Worm (Caenorhabditis elegans): ENCODE data around the gene Y54G2A.19.

DNA sequence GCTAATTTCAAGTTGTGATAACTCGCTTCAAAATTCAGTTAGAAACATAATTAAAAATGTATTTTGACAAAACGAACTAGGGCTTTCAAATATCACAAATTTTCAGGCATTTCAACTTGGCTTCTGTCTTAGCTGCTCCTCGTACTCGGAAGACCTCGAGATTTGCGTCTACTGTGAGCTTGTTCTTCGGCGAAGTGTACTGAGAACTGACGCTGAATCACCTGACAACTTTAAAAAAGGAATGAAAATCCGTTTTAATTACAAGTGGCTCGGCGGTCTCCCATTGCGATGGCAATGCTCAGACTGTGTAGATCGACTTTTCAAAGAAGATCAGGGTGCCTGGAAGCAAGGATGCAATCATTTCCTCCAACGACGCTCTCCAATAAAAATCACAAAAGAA is 43.9 kb downstream of the Y54G2A.19 start, which contains the start of gene clec-85:
- no peak for TF ChIP-seq sea-2 (GFP tag; IDR thresholded peaks at IDR 0.05)
- TF ChIP-seq cebp-1 (GFP tag; IDR thresholded peaks at IDR 0.05), result no peak
- no peak for TF ChIP-seq cebp-1 (tag; optimal IDR thresholded peaks at IDR 0.05)
- TF ChIP-seq egl-44 (GFP tag; IDR thresholded peaks at IDR 0.05), result no peak
- no peak for TF ChIP-seq nhr-80 (tag; optimal IDR thresholded peaks at IDR 0.05)
- no peak for TF ChIP-seq mcd-1 (GFP tag; IDR thresholded peaks at IDR 0.05)
- TF ChIP-seq snpc-4 (GFP tag; optimal IDR thresholded peaks at IDR 0.05), result no peak
- TF ChIP-seq snpc-4 (tag; optimal IDR thresholded peaks at IDR 0.05), result no peak
- no peak for TF ChIP-seq ccch-3 (GFP tag; optimal IDR thresholded peaks at IDR 0.05)
